Fruit fly (Drosophila melanogaster) Kc167 (cell line): ENCODE data around the gene nsl1.

Experiments used
- Myc ChIP-seq: fragments of >200 bp; optimal IDR thresholded peaks from 2 replicates; lab custom pipeline; 2017; ENCODE audit warnings: missing external identifiers
- Sin3A ChIP-seq: fragments of >200 bp; optimal IDR thresholded peaks from 2 replicates; lab custom pipeline; 2018; ENCODE audit warnings: missing external identifiers
- h ChIP-seq: fragments of >200 bp; optimal IDR thresholded peaks from 3 replicates; lab custom pipeline; 2018; ENCODE audit warnings: missing external identifiers
- insv ChIP-seq: fragments of >200 bp; optimal IDR thresholded peaks from 3 replicates; lab custom pipeline; 2018; ENCODE audit warnings: missing external identifiers
- psq ChIP-seq: fragments of >200 bp; optimal IDR thresholded peaks from 2 replicates; lab custom pipeline; 2017; ENCODE audit warnings: missing external identifiers
- ttk ChIP-seq: sonication (Bioruptor generic); optimal IDR thresholded peaks from 2 replicates; lab custom pipeline; 2017; ENCODE audit warnings: missing external identifiers

dm6 chr3R:15774128-15774527, 19.5 kb upstream of the nsl1 start, which contains the start of gene Ttc26:
- TF ChIP-seq psq, result no peak
- no peak for TF ChIP-seq Myc (lab: Kevin White, UChicago)
- TF ChIP-seq insv (lab: Kevin White, UChicago), result no peak
- TF ChIP-seq Sin3A (lab: Kevin White, UChicago), result no peak
- no peak for TF ChIP-seq ttk
- no peak for TF ChIP-seq h (lab: Kevin White, UChicago)
